Fruit fly (Drosophila melanogaster) whole organism, embryonic: ENCODE data around the gene Pgant2.

Source experiments
- Awh ChIP-seq: fragments of 200-800 bp; sonication (Bioruptor generic); IDR thresholded peaks from 2 replicates; pipeline ENCODE4, ENCODE4 v1.3.6; 2022; ENCODE audit warnings: missing biosample characterization, missing genetic modification characterization
- BEAF-32 ChIP-seq: fragments of 200-800 bp; sonication (Bioruptor generic); optimal IDR thresholded peaks from 3 replicates; lab custom pipeline; 2017; ENCODE audit warnings: missing biosample characterization, missing genetic modification characterization, mild to moderate bottlenecking, moderate library complexity, missing genetic modification reagents
- Bgb ChIP-seq: fragments of 200-800 bp; sonication (Bioruptor generic); IDR thresholded peaks from 2 replicates; pipeline ENCODE4 v1.3.6; 2022; ENCODE audit warnings: missing biosample characterization, missing genetic modification characterization; ENCODE audit not compliant: partially characterized antibody
- CG10979 ChIP-seq: fragments of 200-800 bp; sonication (Bioruptor generic); optimal IDR thresholded peaks from 2 replicates; lab custom pipeline; 2018; ENCODE audit warnings: missing biosample characterization, mild to moderate bottlenecking, missing genetic modification characterization, moderate library complexity
- CG12744 ChIP-seq: fragments of 200-800 bp; sonication (Bioruptor generic); optimal IDR thresholded peaks from 2 replicates; lab custom pipeline; 2016; ENCODE audit warnings: missing biosample characterization, missing genetic modification characterization
- CG14667 ChIP-seq: fragments of 200-800 bp; sonication (Bioruptor generic); IDR thresholded peaks from 2 replicates; pipeline ENCODE4 v1.3.6; 2022; ENCODE audit warnings: missing biosample characterization, missing genetic modification characterization
- CG15601 ChIP-seq: fragments of 200-800 bp; sonication (Bioruptor generic); optimal IDR thresholded peaks from 3 replicates; lab custom pipeline; 2019; ENCODE audit warnings: missing biosample characterization, mild to moderate bottlenecking, missing genetic modification characterization, moderate library complexity
- CG1603 ChIP-seq: fragments of 200-800 bp; sonication (Bioruptor generic); optimal IDR thresholded peaks from 2 replicates; lab custom pipeline; 2019; ENCODE audit warnings: missing biosample characterization, mild to moderate bottlenecking, missing genetic modification characterization, moderate library complexity
- CG16813 ChIP-seq: fragments of 200-800 bp; sonication (Bioruptor generic); IDR thresholded peaks from 3 replicates; pipeline ENCODE4 v1.3.6; 2022; ENCODE audit warnings: missing biosample characterization, missing genetic modification characterization; ENCODE audit not compliant: partially characterized antibody
- CG16815 ChIP-seq: fragments of 200-800 bp; sonication (Bioruptor generic); optimal IDR thresholded peaks from 3 replicates; lab custom pipeline; 2017; ENCODE audit warnings: missing biosample characterization, mild to moderate bottlenecking, missing genetic modification characterization
- CG17328 ChIP-seq: fragments of 200-800 bp; sonication (Bioruptor generic); IDR thresholded peaks from 2 replicates; pipeline ENCODE4 v1.3.6; 2022; ENCODE audit warnings: missing biosample characterization, missing genetic modification characterization
- CG18599 ChIP-seq: fragments of 200-800 bp; sonication (Bioruptor generic); optimal IDR thresholded peaks from 3 replicates; lab custom pipeline; 2017; ENCODE audit warnings: missing biosample characterization, missing genetic modification characterization, mild to moderate bottlenecking, moderate library complexity, missing genetic modification reagents
- CG31365 ChIP-seq: fragments of 200-800 bp; sonication (Bioruptor generic); optimal IDR thresholded peaks from 2 replicates; lab custom pipeline; 2018; ENCODE audit warnings: missing biosample characterization, mild to moderate bottlenecking, missing genetic modification characterization
- CG31441 ChIP-seq: fragments of 200-800 bp; sonication (Bioruptor generic); IDR thresholded peaks from 2 replicates; pipeline ENCODE4 v1.3.6; 2022; ENCODE audit warnings: missing biosample characterization, missing genetic modification characterization
- CG6689 ChIP-seq: fragments of 200-800 bp; sonication (Bioruptor generic); IDR thresholded peaks from 2 replicates; pipeline ENCODE4 v1.3.6; 2022; ENCODE audit warnings: missing biosample characterization, missing genetic modification characterization
- CG7372 ChIP-seq: fragments of 200-800 bp; sonication (Bioruptor generic); IDR thresholded peaks from 2 replicates; pipeline ENCODE4 v1.3.6; 2022; ENCODE audit warnings: missing biosample characterization, missing genetic modification characterization
- CG7987 ChIP-seq: fragments of 200-800 bp; sonication (Bioruptor generic); optimal IDR thresholded peaks from 2 replicates; lab custom pipeline; 2018; ENCODE audit warnings: missing biosample characterization, mild to moderate bottlenecking, missing genetic modification characterization, moderate library complexity
- CG9609 ChIP-seq: fragments of 200-800 bp; sonication (Bioruptor generic); optimal IDR thresholded peaks from 3 replicates; lab custom pipeline; 2016; ENCODE audit warnings: missing biosample characterization, missing genetic modification characterization
- CG9932 ChIP-seq: fragments of 200-800 bp; sonication (Bioruptor generic); IDR thresholded peaks from 2 replicates; pipeline ENCODE4 v1.3.6; 2022; ENCODE audit warnings: missing biosample characterization, missing genetic modification characterization
- CHES-1-like ChIP-seq: fragments of 200-800 bp; sonication (Bioruptor generic); optimal IDR thresholded peaks from 2 replicates; lab custom pipeline; 2016; ENCODE audit warnings: missing biosample characterization, missing genetic modification characterization
- Eip74EF ChIP-seq, 2 experiments: fragments of 200-800 bp in 1 of 2; fragments of >200 bp in 1 of 2; sonication (Bioruptor generic) in 1 of 2; optimal IDR thresholded peaks; 2 replicates each; lab custom pipeline; 2017 to 2019; ENCODE audit warnings: missing biosample characterization in 2 of 2, missing genetic modification characterization in 2 of 2, mild to moderate bottlenecking in 1 of 2, moderate library complexity in 1 of 2
- Elba2 ChIP-seq: fragments of 200-800 bp; sonication (Bioruptor generic); optimal IDR thresholded peaks from 3 replicates; lab custom pipeline; 2016; ENCODE audit warnings: missing biosample characterization, missing genetic modification characterization
- HHEX ChIP-seq: fragments of 200-800 bp; sonication (Bioruptor generic); optimal IDR thresholded peaks from 3 replicates; lab custom pipeline; 2017; ENCODE audit warnings: missing biosample characterization, mild to moderate bottlenecking, missing genetic modification characterization, missing genetic modification reagents
- HmgZ ChIP-seq: fragments of 200-800 bp; sonication (Bioruptor generic); optimal IDR thresholded peaks from 2 replicates; lab custom pipeline; 2018; ENCODE audit warnings: missing biosample characterization, mild to moderate bottlenecking, missing genetic modification characterization
- Hmr ChIP-seq: fragments of 200-800 bp; sonication (Bioruptor generic); optimal IDR thresholded peaks from 3 replicates; lab custom pipeline; 2017; ENCODE audit warnings: mild to moderate bottlenecking, missing biosample characterization, missing genetic modification reagents, missing genetic modification characterization
- Hr39 ChIP-seq: fragments of >200 bp; optimal IDR thresholded peaks from 2 replicates; lab custom pipeline; 2017
- Hr78 ChIP-seq, 2 experiments: fragments of 200-800 bp in 1 of 2; fragments of >200 bp in 1 of 2; sonication (Bioruptor generic) in 1 of 2; optimal IDR thresholded peaks; 2 replicates each; lab custom pipeline; 2017 to 2019; ENCODE audit warnings: missing biosample characterization in 2 of 2, missing genetic modification characterization in 2 of 2, mild to moderate bottlenecking in 1 of 2, moderate library complexity in 1 of 2
- Lpt ChIP-seq: fragments of >200 bp; optimal IDR thresholded peaks from 2 replicates; lab custom pipeline; 2018; ENCODE audit warnings: missing biosample characterization, missing genetic modification characterization
- Opbp ChIP-seq: fragments of 200-800 bp; sonication (Bioruptor generic); IDR thresholded peaks from 3 replicates; pipeline ENCODE4 v1.3.6; 2022; ENCODE audit warnings: missing biosample characterization, missing genetic modification characterization; ENCODE audit not compliant: partially characterized antibody
- Poxn ChIP-seq: fragments of 200-800 bp; sonication (Bioruptor generic); IDR thresholded peaks from 2 replicates; pipeline ENCODE4 v1.3.6; 2022; ENCODE audit warnings: missing biosample characterization, missing genetic modification characterization
- Xbp1 ChIP-seq: fragments of 200-800 bp; sonication (Bioruptor generic); optimal IDR thresholded peaks from 3 replicates; lab custom pipeline; 2016; ENCODE audit warnings: missing biosample characterization, mild to moderate bottlenecking, missing genetic modification characterization
- caup ChIP-seq: fragments of 200-800 bp; sonication (Bioruptor generic); optimal IDR thresholded peaks from 3 replicates; lab custom pipeline; 2017; ENCODE audit warnings: missing biosample characterization, mild to moderate bottlenecking, missing genetic modification characterization, moderate library complexity; ENCODE audit not compliant: severe bottlenecking
- corto ChIP-seq: fragments of 200-800 bp; sonication (Bioruptor generic); optimal IDR thresholded peaks from 2 replicates; lab custom pipeline; 2016; ENCODE audit warnings: missing biosample characterization, mild to moderate bottlenecking, missing genetic modification characterization, moderate library complexity
- fd3F ChIP-seq: fragments of 200-800 bp; sonication (Bioruptor generic); optimal IDR thresholded peaks from 2 replicates; lab custom pipeline; 2018; ENCODE audit warnings: missing biosample characterization, mild to moderate bottlenecking, missing genetic modification characterization, moderate library complexity
- fru ChIP-seq: fragments of >200 bp; optimal IDR thresholded peaks from 2 replicates; lab custom pipeline; 2017
- ftz-f1 ChIP-seq: fragments of 200-800 bp; sonication (Bioruptor generic); optimal IDR thresholded peaks from 2 replicates; lab custom pipeline; 2016; ENCODE audit warnings: missing biosample characterization, missing genetic modification characterization
- hb ChIP-seq: fragments of 200-800 bp; sonication (Bioruptor generic); IDR thresholded peaks from 3 replicates; pipeline ENCODE4 v1.3.6; 2022; ENCODE audit warnings: missing biosample characterization, missing genetic modification characterization; ENCODE audit not compliant: partially characterized antibody
- jigr1 ChIP-seq: fragments of 200-800 bp; sonication (Bioruptor generic); IDR thresholded peaks from 3 replicates; pipeline ENCODE4 v1.3.6; 2022; ENCODE audit warnings: missing biosample characterization, missing genetic modification characterization
- klu ChIP-seq: fragments of 200-800 bp; sonication (Bioruptor generic); IDR thresholded peaks from 2 replicates; pipeline ENCODE4 v1.3.6; 2022; ENCODE audit warnings: missing biosample characterization, missing genetic modification characterization
- nmo ChIP-seq: fragments of 200-800 bp; sonication (Bioruptor generic); optimal IDR thresholded peaks from 2 replicates; lab custom pipeline; 2018; ENCODE audit warnings: missing biosample characterization, mild to moderate bottlenecking, missing genetic modification characterization, moderate library complexity
- phol ChIP-seq: fragments of 200-800 bp; sonication (Bioruptor generic); optimal IDR thresholded peaks from 3 replicates; lab custom pipeline; 2018; ENCODE audit warnings: missing biosample characterization, mild to moderate bottlenecking, missing genetic modification characterization, moderate library complexity
- prd ChIP-seq, 3 experiments: fragments of >200 bp in 2 of 3; fragments of 200-800 bp in 1 of 3; sonication (Bioruptor generic) in 1 of 3; optimal IDR thresholded peaks in 2 of 3; IDR thresholded peaks in 1 of 3; 2 replicates in 2 of 3; 3 replicates in 1 of 3; pipeline versions ENCODE4 v1.3.6 to Lab custom; 2017 to 2022; ENCODE audit warnings: missing biosample characterization in 1 of 3, missing genetic modification characterization in 1 of 3
- pzg ChIP-seq: fragments of 200-800 bp; sonication (Bioruptor generic); optimal IDR thresholded peaks from 3 replicates; lab custom pipeline; 2018; ENCODE audit warnings: missing biosample characterization, mild to moderate bottlenecking, missing genetic modification characterization, moderate library complexity
- sisA ChIP-seq: fragments of 200-800 bp; sonication (Bioruptor generic); IDR thresholded peaks from 2 replicates; pipeline ENCODE4 v1.3.6; 2022; ENCODE audit warnings: missing biosample characterization, missing genetic modification characterization
- slp2 ChIP-seq: fragments of 200-800 bp; sonication (Bioruptor generic); optimal IDR thresholded peaks from 2 replicates; lab custom pipeline; 2016; ENCODE audit warnings: missing biosample characterization, missing genetic modification characterization
- stc ChIP-seq: fragments of 200-800 bp; sonication (Bioruptor generic); IDR thresholded peaks from 2 replicates; pipeline ENCODE4 v1.3.6; 2022; ENCODE audit warnings: missing biosample characterization, missing genetic modification characterization
- sug ChIP-seq: fragments of 200-800 bp; optimal IDR thresholded peaks from 2 replicates; lab custom pipeline; 2019; ENCODE audit warnings: missing biosample characterization, mild to moderate bottlenecking, missing genetic modification characterization, moderate library complexity
- unc-4 ChIP-seq: fragments of 200-800 bp; sonication (Bioruptor generic); IDR thresholded peaks from 2 replicates; pipeline ENCODE4 v1.3.6; 2022; ENCODE audit warnings: missing biosample characterization, missing genetic modification characterization; ENCODE audit not compliant: partially characterized antibody
- wdn ChIP-seq: fragments of 200-800 bp; sonication (Bioruptor generic); IDR thresholded peaks from 2 replicates; pipeline ENCODE4 v1.3.6; 2022; ENCODE audit warnings: missing biosample characterization, missing genetic modification characterization

Pgant2 gene

dm6 chr2L:3472242-3472641 lies 45.7 kb upstream of the Pgant2 start, which contains the start of gene Pgant4 (continued):
- TF ChIP-seq caup (GFP tag; lab: Kevin White, UChicago) (peak; percentile 53), CG9932 (GFP tag; lab: Robert Waterston, UW) (peak; percentile 85), HmgZ (tag; lab: Kevin White, UChicago) (peak; percentile 53), CG10979 (tag; lab: Kevin White, UChicago) (peak; percentile 47), Hr78 (GFP tag; optimal IDR thresholded peaks at IDR 0.05; lab: Kevin White, UChicago) (no peak), slp2 (peak; percentile 46), Lpt (GFP tag; lab: Kevin White, UChicago) (no peak), Poxn (GFP tag; lab: Robert Waterston, UW) (no peak), jigr1 (GFP tag; lab: Robert Waterston, UW) (no peak), phol (tag; lab: Kevin White, UChicago) (peak; percentile 43), sug (tag; lab: Kevin White, UChicago) (peak; percentile 60), CG18599 (GFP tag; lab: Kevin White, UChicago) (no peak), wdn (0 out of 2 replicates have a peak, but pooled peaks have one; percentile 34), CG31441 (GFP tag; lab: Robert Waterston, UW) (peak; percentile 28; the same call in 1 of the 2 replicates), corto (GFP tag; lab: Kevin White, UChicago) (no peak), CG16815 (GFP tag; lab: Kevin White, UChicago) (peak; percentile 5), Xbp1 (GFP tag; lab: Kevin White, UChicago) (peak; percentile 80), CG7372 (GFP tag; lab: Robert Waterston, UW) (peak; percentile 55; the same call in 1 of the 2 replicates), fd3F (GFP tag; lab: Kevin White, UChicago) (peak; percentile 20), Elba2 (GFP tag; lab: Kevin White, UChicago) (peak; percentile 55), Opbp (peak; percentile 42; the same call in 1 of the 3 replicates), CHES-1-like (GFP tag; lab: Kevin White, UChicago) (peak; percentile 23), CG16813 (GFP tag; lab: Robert Waterston, UW) (0 out of 3 replicates have a peak, but pooled peaks have one; percentile 30), Hmr (GFP tag; lab: Kevin White, UChicago) (peak; percentile 44), sisA (peak; percentile 51), CG7987 (GFP tag; lab: Kevin White, UChicago) (peak; percentile 38), CG14667 (GFP tag; lab: Robert Waterston, UW) (peak; percentile 63), klu (0 out of 2 replicates have a peak, but pooled peaks have one; percentile 20), fru (lab: Kevin White, UChicago) (no peak), CG6689 (peak; percentile 37; the same call in 1 of the 2 replicates), Hr39 (lab: Kevin White, UChicago) (no peak), CG17328 (GFP tag; lab: Robert Waterston, UW) (peak; percentile 60), unc-4 (no peak), CG9609 (peak; percentile 24), Awh (GFP tag; lab: Robert Waterston, UW) (0 out of 2 replicates have a peak, but pooled peaks have one; percentile 29), Eip74EF (GFP tag; optimal IDR thresholded peaks at IDR 0.05; lab: Kevin White, UChicago) (no peak), pzg (GFP tag; lab: Kevin White, UChicago) (peak; percentile 20), stc (GFP tag; lab: Robert Waterston, UW) (0 out of 2 replicates have a peak, but pooled peaks have one; percentile 13), BEAF-32 (GFP tag; lab: Kevin White, UChicago) (peak; percentile 19), HHEX (GFP tag; lab: Kevin White, UChicago) (peak; percentile 64), CG31365 (tag; lab: Kevin White, UChicago) (peak; percentile 14), Bgb (GFP tag; lab: Robert Waterston, UW) (peak; percentile 47), CG15601 (tag; lab: Kevin White, UChicago) (no peak), ftz-f1 (GFP tag; lab: Kevin White, UChicago) (peak; percentile 33), CG1603 (tag; lab: Kevin White, UChicago) (peak; percentile 53), hb (GFP tag; lab: Robert Waterston, UW) (no peak), CG12744 (peak; percentile 45), nmo (peak; percentile 46), prd (optimal IDR thresholded peaks at IDR 0.05; lab: Kevin White, UChicago) (no peak), prd (GFP tag; IDR thresholded peaks at IDR 0.05; lab: Robert Waterston, UW) (peak; percentile 92)
